Fruit fly (Drosophila melanogaster): ENCODE measurements around the gene Duba.

dm6 chr3L:11574563-11574962 is 34.7 kb downstream of the Duba start, which contains the start of gene CG33490:
- no peak for TF ChIP-seq Hr78 (GFP tag; optimal IDR thresholded peaks at IDR 0.05)
- TF ChIP-seq Myc (optimal IDR thresholded peaks at IDR 0.05): no peak
- TF ChIP-seq dl (GFP tag; optimal IDR thresholded peaks at IDR 0.05; ENCODE audit: insufficient read depth in 1 of 2, partially characterized antibody in 2 of 2): no peak
- TF ChIP-seq pan (optimal IDR thresholded peaks at IDR 0.05): no peak
- TF ChIP-seq sv (GFP tag; optimal IDR thresholded peaks at IDR 0.05): no peak
- no peak for TF ChIP-seq OdsH (GFP tag; optimal IDR thresholded peaks at IDR 0.05)
